Fruit fly (Drosophila melanogaster) whole organism, adult: ENCODE data around the gene Cpr92A.

Source experiments
- CG11617 ChIP-seq: fragments of 200-800 bp; sonication (Bioruptor generic); optimal IDR thresholded peaks from 2 replicates; lab custom pipeline; 2017; ENCODE audit warnings: mild to moderate bottlenecking, missing biosample characterization, missing genetic modification reagents, missing genetic modification characterization
- CG12768 ChIP-seq: fragments of 200-800 bp; sonication (Bioruptor generic); optimal IDR thresholded peaks from 2 replicates; lab custom pipeline; 2017; ENCODE audit warnings: missing biosample characterization, missing genetic modification characterization, mild to moderate bottlenecking, moderate library complexity, missing genetic modification reagents
- CG33017 ChIP-seq: fragments of 200-800 bp; sonication (Bioruptor generic); optimal IDR thresholded peaks from 2 replicates; lab custom pipeline; 2018; ENCODE audit warnings: missing biosample characterization, mild to moderate bottlenecking, missing genetic modification characterization, moderate library complexity
- CG5204 ChIP-seq: fragments of 200-800 bp; sonication (Bioruptor generic); optimal IDR thresholded peaks from 2 replicates; lab custom pipeline; 2016; ENCODE audit warnings: missing biosample characterization, missing genetic modification characterization
- Clk ChIP-seq: fragments of 200-800 bp; sonication (Bioruptor generic); optimal IDR thresholded peaks from 2 replicates; lab custom pipeline; 2017; ENCODE audit warnings: missing biosample characterization, missing genetic modification characterization
- Crg-1 ChIP-seq: fragments of 200-800 bp; sonication (Bioruptor generic); optimal IDR thresholded peaks from 2 replicates; lab custom pipeline; 2016; ENCODE audit warnings: missing biosample characterization, missing genetic modification characterization
- Mnt ChIP-seq: fragments of 200-800 bp; sonication (Bioruptor generic); optimal IDR thresholded peaks from 2 replicates; lab custom pipeline; 2016; ENCODE audit warnings: missing biosample characterization, mild to moderate bottlenecking, missing genetic modification characterization
- bab1 ChIP-seq: fragments of 200-800 bp; sonication (Bioruptor generic); optimal IDR thresholded peaks from 3 replicates; lab custom pipeline; 2019; ENCODE audit warnings: missing biosample characterization, mild to moderate bottlenecking, missing genetic modification characterization, moderate library complexity
- cnc ChIP-seq, 2 experiments: fragments of >200 bp; optimal IDR thresholded peaks; 2 replicates each; lab custom pipeline; 2017
- kay ChIP-seq: fragments of 200-800 bp; sonication (Bioruptor generic); peaks from one replicate; lab custom pipeline; 2016; ENCODE audit warnings: missing biosample characterization, missing genetic modification characterization, borderline replicate concordance
- ovo ChIP-seq: fragments of 200-800 bp; sonication (Bioruptor generic); optimal IDR thresholded peaks from 2 replicates; lab custom pipeline; 2016; ENCODE audit warnings: missing biosample characterization, missing genetic modification characterization
- pad ChIP-seq: fragments of 200-800 bp; sonication (Bioruptor generic); optimal IDR thresholded peaks from 3 replicates; lab custom pipeline; 2017; ENCODE audit warnings: missing biosample characterization, missing genetic modification characterization, mild to moderate bottlenecking, moderate library complexity, missing genetic modification reagents

- TF ChIP-seq Crg-1 (GFP tag; lab: Kevin White, UChicago) (no peak), bab1 (GFP tag; lab: Kevin White, UChicago) (no peak), CG12768 (no peak), Clk (no peak), kay (GFP tag; lab: Kevin White, UChicago) (no peak), ovo (GFP tag; lab: Kevin White, UChicago) (no peak), CG11617 (GFP tag; lab: Kevin White, UChicago) (no peak), pad (GFP tag; lab: Kevin White, UChicago) (peak; percentile 0), Mnt (GFP tag; lab: Kevin White, UChicago) (no peak), cnc (optimal IDR thresholded peaks at IDR 0.05; lab: Kevin White, UChicago) (no peak), CG5204 (no peak), CG33017 (tag; lab: Kevin White, UChicago) (no peak)
Observed at dm6 chr3R:19622005-19622404, 23.2 kb upstream of the Cpr92A start.
